Worm (Caenorhabditis elegans): Measurements from ENCODE around the gene mut-7.

Gene mut-7

ce11 chrIII:9504347-9504746 is 37.8 kb downstream of the mut-7 start (continued):
- no peak for TF ChIP-seq athp-1 (tag; optimal IDR thresholded peaks at IDR 0.05)
- no peak for TF ChIP-seq nfya-1 (tag; optimal IDR thresholded peaks at IDR 0.05; ENCODE audit: borderline replicate concordance, insufficient read depth)
- TF ChIP-seq efl-1 (GFP tag; optimal IDR thresholded peaks at IDR 0.05): peak; percentile 82
- peak; percentile 71 for TF ChIP-seq F33H1.4 (GFP tag; IDR thresholded peaks at IDR 0.05)
- TF ChIP-seq snpc-4 (GFP tag; optimal IDR thresholded peaks at IDR 0.05): no peak
- peak in 1 of 4 experiments; percentile 23 for TF ChIP-seq snpc-4 (tag; optimal IDR thresholded peaks at IDR 0.05)
- TF ChIP-seq ceh-100 (GFP tag; IDR thresholded peaks at IDR 0.05): peak; percentile 79
- TF ChIP-seq ztf-22 (GFP tag; optimal IDR thresholded peaks at IDR 0.05): no peak
- no peak for TF ChIP-seq repo-1 (tag; optimal IDR thresholded peaks at IDR 0.05)
- TF ChIP-seq Y53F4B.3 (GFP tag; IDR thresholded peaks at IDR 0.05): no peak
- TF ChIP-seq tbx-9 (tag; optimal IDR thresholded peaks at IDR 0.05; ENCODE audit: borderline replicate concordance): no peak
- no peak for TF ChIP-seq Y56A3A.18 (GFP tag; IDR thresholded peaks at IDR 0.05)
- peak; percentile 89 for TF ChIP-seq xnd-1 (tag; optimal IDR thresholded peaks at IDR 0.05)
- TF ChIP-seq nfyb-1 (GFP tag; IDR thresholded peaks at IDR 0.05): 0 out of 2 replicates have a peak, but pooled peaks have one; percentile 55
- TF ChIP-seq fkh-3 (tag; optimal IDR thresholded peaks at IDR 0.05): no peak
- TF ChIP-seq ztf-26 (tag; optimal IDR thresholded peaks at IDR 0.05): no peak
- TF ChIP-seq Y95B8A.8 (GFP tag; IDR thresholded peaks at IDR 0.05): no peak
- TF ChIP-seq nhr-90 (tag; optimal IDR thresholded peaks at IDR 0.05): no peak
- no peak for TF ChIP-seq mes-4 (tag; optimal IDR thresholded peaks at IDR 0.05)
- TF ChIP-seq lin-40 (tag; optimal IDR thresholded peaks at IDR 0.05): no peak
- TF ChIP-seq C17E4.6 (GFP tag; IDR thresholded peaks at IDR 0.05): peak; percentile 29; the same call in 1 of the 2 replicates
- no peak for TF ChIP-seq hrde-1 (tag; optimal IDR thresholded peaks at IDR 0.05; ENCODE audit: borderline replicate concordance)
- TF ChIP-seq lsl-1 (GFP tag; optimal IDR thresholded peaks at IDR 0.05): peak; percentile 89
- TF ChIP-seq F22D6.2 (tag; optimal IDR thresholded peaks at IDR 0.05): no peak
- TF ChIP-seq ztf-3 (GFP tag; optimal IDR thresholded peaks at IDR 0.05): no peak
- no peak for TF ChIP-seq akir-1 (GFP tag; optimal IDR thresholded peaks at IDR 0.05)
- no peak for TF ChIP-seq bed-2 (GFP tag; IDR thresholded peaks at IDR 0.05)
- TF ChIP-seq ztf-28 (GFP tag; IDR thresholded peaks at IDR 0.05): no peak
- TF ChIP-seq snpc-3.4 (tag; optimal IDR thresholded peaks at IDR 0.05): peak; percentile 35
- no peak for TF ChIP-seq nfya-2 (GFP tag; IDR thresholded peaks at IDR 0.05)
- TF ChIP-seq dox-1 (GFP tag; IDR thresholded peaks at IDR 0.05): no peak; the same call in 1 of the 2 replicates
- TF ChIP-seq rec-8 (tag; optimal IDR thresholded peaks at IDR 0.05): no peak
- peak; percentile 24 for TF ChIP-seq unc-130 (GFP tag; optimal IDR thresholded peaks at IDR 0.05)
- TF ChIP-seq let-526 (GFP tag; IDR thresholded peaks at IDR 0.05): no peak
- 0 out of 2 replicates have a peak, but pooled peaks have one; percentile 20 for TF ChIP-seq ekl-4 (GFP tag; IDR thresholded peaks at IDR 0.05)
- TF ChIP-seq madf-8 (GFP tag; conservative IDR thresholded peaks at IDR 0.05): peak; percentile 92
- TF ChIP-seq ztf-6 (GFP tag; IDR thresholded peaks at IDR 0.05): no peak
- TF ChIP-seq mcd-1 (GFP tag; IDR thresholded peaks at IDR 0.05): peak; percentile 45
- no peak for TF ChIP-seq pha-4 (tag; optimal IDR thresholded peaks at IDR 0.05)
- no peak for TF ChIP-seq snpc-1.3 (tag; optimal IDR thresholded peaks at IDR 0.05; ENCODE audit: insufficient read depth)
- peak; percentile 25 for TF ChIP-seq lin-54 (GFP tag; optimal IDR thresholded peaks at IDR 0.05)
- TF ChIP-seq aptf-2 (GFP tag; conservative IDR thresholded peaks at IDR 0.05): no peak
- TF ChIP-seq ZK185.1 (tag; optimal IDR thresholded peaks at IDR 0.05; ENCODE audit: poor library complexity, severe bottlenecking): no peak
- 0 out of 2 replicates have a peak, but pooled peaks have one; percentile 46 for TF ChIP-seq B0019.2 (GFP tag; conservative IDR thresholded peaks at IDR 0.05)
- TF ChIP-seq F39B2.1 (GFP tag; IDR thresholded peaks at IDR 0.05): no peak
- no peak for TF ChIP-seq nhr-179 (tag; optimal IDR thresholded peaks at IDR 0.05)
- TF ChIP-seq cebp-2 (GFP tag; IDR thresholded peaks at IDR 0.05): no peak
- TF ChIP-seq ceh-40 (GFP tag; IDR thresholded peaks at IDR 0.05): no peak
